Worm (Caenorhabditis elegans): Measurements from ENCODE around the gene cng-3.

DNA sequence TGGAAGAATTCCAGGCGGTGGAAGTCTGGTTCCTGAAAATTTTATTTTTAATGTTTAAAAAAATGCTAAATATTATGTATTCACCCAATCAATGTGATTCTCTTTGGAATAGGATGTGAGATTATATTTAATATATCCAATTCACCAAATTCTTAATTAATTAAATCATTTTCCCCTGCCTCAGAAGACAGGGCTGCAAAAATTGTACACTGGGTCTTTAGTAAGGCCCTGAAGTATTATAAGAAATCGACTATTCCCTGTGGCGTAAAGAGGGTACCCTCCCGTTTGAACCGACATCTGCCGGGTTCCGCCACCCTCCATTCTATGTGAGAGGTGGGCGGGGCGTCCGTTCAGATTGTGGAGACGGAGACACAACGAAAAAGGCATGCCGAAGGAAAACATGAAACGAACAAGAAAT, 30.4 kb upstream of the cng-3 start:
- TF ChIP-seq W03F9.2 (tag; optimal IDR thresholded peaks at IDR 0.05), result peak; percentile 67
- peak; percentile 57 for TF ChIP-seq him-1 (tag; optimal IDR thresholded peaks at IDR 0.05)
- no peak for TF ChIP-seq dao-5 (tag; optimal IDR thresholded peaks at IDR 0.05)
